Fruit fly (Drosophila melanogaster): ENCODE data around the gene Roc1a.
A peak's percentile ranks its signal among the peaks of the same experiment; 100 is the strongest.

Gene Roc1a

DNA sequence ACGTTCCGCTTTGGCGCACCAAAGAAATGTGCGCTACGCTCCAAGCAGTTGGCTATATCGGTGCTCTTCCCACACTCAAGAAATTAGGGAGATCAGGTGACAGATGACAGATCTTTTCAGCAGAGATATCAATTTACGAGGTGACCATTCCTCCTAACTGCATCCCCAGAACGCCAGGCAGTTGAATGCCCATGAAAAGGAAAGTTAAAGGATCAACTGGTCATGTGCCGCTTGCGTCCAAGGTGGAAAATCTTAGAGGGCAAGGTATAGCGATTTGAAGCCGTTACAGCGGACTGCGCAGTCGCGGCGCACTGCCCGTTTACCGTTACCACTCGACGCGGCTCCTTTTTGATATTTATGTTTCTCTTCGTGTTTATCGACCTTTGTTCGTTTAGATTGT lies 28.5 kb upstream of the Roc1a start:
- no peak for TF ChIP-seq CG14441 (GFP tag; IDR thresholded peaks at IDR 0.05)
- TF ChIP-seq CG1529 (GFP tag; optimal IDR thresholded peaks at IDR 0.05), result no peak
- TF ChIP-seq Dp (GFP tag; optimal IDR thresholded peaks at IDR 0.05), result no peak
- no peak for TF ChIP-seq CG15073 (GFP tag; optimal IDR thresholded peaks at IDR 0.05)
- no peak for TF ChIP-seq CG15601 (tag; optimal IDR thresholded peaks at IDR 0.05)
- TF ChIP-seq otp (GFP tag; IDR thresholded peaks at IDR 0.05), result no peak
- TF ChIP-seq seq (GFP tag; IDR thresholded peaks at IDR 0.05), result no peak
- TF ChIP-seq sd (tag; optimal IDR thresholded peaks at IDR 0.05), result no peak
- no peak for TF ChIP-seq Sin3A (optimal IDR thresholded peaks at IDR 0.05)
- TF ChIP-seq abd-A (tag; optimal IDR thresholded peaks at IDR 0.05), result no peak
- TF ChIP-seq CG8478 (optimal IDR thresholded peaks at IDR 0.05), result no peak
- no peak for TF ChIP-seq crc (GFP tag; optimal IDR thresholded peaks at IDR 0.05)
- TF ChIP-seq CG12299 (tag; optimal IDR thresholded peaks at IDR 0.05), result no peak
- TF ChIP-seq Sox100B (GFP tag; optimal IDR thresholded peaks at IDR 0.05), result peak; percentile 48
- peak; percentile 35 for TF ChIP-seq vfl (GFP tag; optimal IDR thresholded peaks at IDR 0.05)
- TF ChIP-seq Ptx1 (GFP tag; IDR thresholded peaks at IDR 0.05), result peak; percentile 46; the same call in 1 of the 2 replicates
- TF ChIP-seq CG9727 (GFP tag; optimal IDR thresholded peaks at IDR 0.05), result peak; percentile 42
- peak; percentile 3 for TF ChIP-seq CG5180 (GFP tag; optimal IDR thresholded peaks at IDR 0.05)
- TF ChIP-seq gsb-n (tag; optimal IDR thresholded peaks at IDR 0.05), result peak; percentile 10
- peak; percentile 2 for TF ChIP-seq CG11398 (GFP tag; optimal IDR thresholded peaks at IDR 0.05)
- TF ChIP-seq dysf (GFP tag; IDR thresholded peaks at IDR 0.05), result peak; percentile 62
- no peak for TF ChIP-seq Lim3 (GFP tag; IDR thresholded peaks at IDR 0.05)
- TF ChIP-seq Ravus (GFP tag; IDR thresholded peaks at IDR 0.05), result no peak
- TF ChIP-seq CG18599 (GFP tag; optimal IDR thresholded peaks at IDR 0.05), result no peak
- TF ChIP-seq bigmax (GFP tag; optimal IDR thresholded peaks at IDR 0.05), result no peak
- no peak for TF ChIP-seq CG12236 (GFP tag; optimal IDR thresholded peaks at IDR 0.05)
- no peak for TF ChIP-seq CG31441 (GFP tag; IDR thresholded peaks at IDR 0.05)
- TF ChIP-seq TFAM (GFP tag; optimal IDR thresholded peaks at IDR 0.05), result no peak
- TF ChIP-seq ERR (GFP tag; optimal IDR thresholded peaks at IDR 0.05), result no peak
- peak; percentile 51 for TF ChIP-seq ind (GFP tag; optimal IDR thresholded peaks at IDR 0.05)
- peak; percentile 45 for TF ChIP-seq Antp (GFP tag; optimal IDR thresholded peaks at IDR 0.05)
- peak; percentile 7 for TF ChIP-seq Hmr (GFP tag; optimal IDR thresholded peaks at IDR 0.05)
- TF ChIP-seq fd102C (GFP tag; optimal IDR thresholded peaks at IDR 0.05), result no peak
- peak; percentile 49 for TF ChIP-seq CG2712 (tag; optimal IDR thresholded peaks at IDR 0.05)
- no peak for TF ChIP-seq Doc3 (GFP tag; IDR thresholded peaks at IDR 0.05; ENCODE audit: partially characterized antibody)
- no peak for TF ChIP-seq Bdp1 (GFP tag; optimal IDR thresholded peaks at IDR 0.05)
- TF ChIP-seq MESR4 (GFP tag; optimal IDR thresholded peaks at IDR 0.05), result no peak
- TF ChIP-seq zen2 (GFP tag; IDR thresholded peaks at IDR 0.05; ENCODE audit: partially characterized antibody), result no peak
- TF ChIP-seq CG34224 (GFP tag; IDR thresholded peaks at IDR 0.05; ENCODE audit: partially characterized antibody), result no peak
- TF ChIP-seq gem (tag; optimal IDR thresholded peaks at IDR 0.05), result peak; percentile 55
- TF ChIP-seq ara (GFP tag; IDR thresholded peaks at IDR 0.05), result no peak
- no peak for TF ChIP-seq nom (GFP tag; optimal IDR thresholded peaks at IDR 0.05)
- no peak for TF ChIP-seq Stat92E (GFP tag; optimal IDR thresholded peaks at IDR 0.05)
- TF ChIP-seq exex (tag; optimal IDR thresholded peaks at IDR 0.05), result no peak
- TF ChIP-seq Usf (GFP tag; optimal IDR thresholded peaks at IDR 0.05), result no peak
- TF ChIP-seq CG10565 (GFP tag; optimal IDR thresholded peaks at IDR 0.05), result no peak
- no peak for TF ChIP-seq CG33557 (GFP tag; optimal IDR thresholded peaks at IDR 0.05)
- peak; percentile 9 for TF ChIP-seq CG16863 (GFP tag; optimal IDR thresholded peaks at IDR 0.05)
- TF ChIP-seq E2f1 (GFP tag; IDR thresholded peaks at IDR 0.05), result no peak
- TF ChIP-seq CG2889 (GFP tag; IDR thresholded peaks at IDR 0.05), result no peak
- TF ChIP-seq Nf-YA (GFP tag; IDR thresholded peaks at IDR 0.05), result 0 out of 2 replicates have a peak, but pooled peaks have one; percentile 18
- no peak for TF ChIP-seq CG11560 (tag; IDR thresholded peaks at IDR 0.05)
